Fruit fly (Drosophila melanogaster) whole organism, embryonic: ENCODE measurements around the gene rictor.

Source experiments
- BtbVII ChIP-seq: fragments of 200-800 bp; sonication (Bioruptor generic); optimal IDR thresholded peaks from 3 replicates; lab custom pipeline; 2017; ENCODE audit warnings: missing biosample characterization, mild to moderate bottlenecking, missing genetic modification characterization
- CG10959 ChIP-seq: fragments of 200-800 bp; sonication (Bioruptor generic); IDR thresholded peaks from 2 replicates; pipeline ENCODE4 v1.3.6; 2022; ENCODE audit warnings: missing biosample characterization, missing genetic modification characterization
- CG11723 ChIP-seq: fragments of 200-800 bp; sonication (Bioruptor generic); optimal IDR thresholded peaks from 2 replicates; lab custom pipeline; 2017; ENCODE audit warnings: missing biosample characterization, mild to moderate bottlenecking, missing genetic modification characterization
- CG12659 ChIP-seq: fragments of 200-800 bp; sonication (Bioruptor generic); optimal IDR thresholded peaks from 3 replicates; lab custom pipeline; 2017; ENCODE audit warnings: mild to moderate bottlenecking, missing biosample characterization, missing genetic modification reagents, missing genetic modification characterization
- CG13624 ChIP-seq: fragments of 200-800 bp; sonication (Bioruptor generic); optimal IDR thresholded peaks from 2 replicates; lab custom pipeline; 2016; ENCODE audit warnings: missing biosample characterization, missing genetic modification characterization
- CG1603 ChIP-seq: fragments of 200-800 bp; sonication (Bioruptor generic); optimal IDR thresholded peaks from 2 replicates; lab custom pipeline; 2019; ENCODE audit warnings: missing biosample characterization, mild to moderate bottlenecking, missing genetic modification characterization, moderate library complexity
- CG16779 ChIP-seq: fragments of 200-800 bp; sonication (Bioruptor generic); IDR thresholded peaks from 2 replicates; pipeline ENCODE4 v1.3.6; 2022; ENCODE audit warnings: missing biosample characterization, missing genetic modification characterization
- CG17612 ChIP-seq: fragments of 200-800 bp; sonication (Bioruptor generic); IDR thresholded peaks from 2 replicates; pipeline ENCODE4 v1.3.6; 2022; ENCODE audit warnings: missing biosample characterization, missing genetic modification characterization
- CG31224 ChIP-seq: fragments of 200-800 bp; sonication (Bioruptor generic); IDR thresholded peaks from 2 replicates; pipeline ENCODE4 v1.3.6; 2022; ENCODE audit warnings: missing biosample characterization, missing genetic modification characterization
- CG3407 ChIP-seq: fragments of 200-800 bp; sonication (Bioruptor generic); optimal IDR thresholded peaks from 2 replicates; lab custom pipeline; 2018; ENCODE audit warnings: missing biosample characterization, mild to moderate bottlenecking, missing genetic modification characterization
- CG42726 ChIP-seq: fragments of 200-800 bp; sonication (Bioruptor generic); IDR thresholded peaks from 2 replicates; pipeline ENCODE4 v1.3.6; 2022; ENCODE audit warnings: missing biosample characterization, missing genetic modification characterization; ENCODE audit not compliant: partially characterized antibody
- CG4730 ChIP-seq: fragments of 200-800 bp; sonication (Bioruptor generic); IDR thresholded peaks from 2 replicates; pipeline ENCODE4 v1.3.6; 2022; ENCODE audit warnings: missing biosample characterization, missing genetic modification characterization
- CG4820 ChIP-seq: fragments of 200-800 bp; sonication (Bioruptor generic); optimal IDR thresholded peaks from 3 replicates; lab custom pipeline; 2016; ENCODE audit warnings: missing biosample characterization, missing genetic modification characterization
- CG5245 ChIP-seq: fragments of 200-800 bp; sonication (Bioruptor generic); optimal IDR thresholded peaks from 3 replicates; lab custom pipeline; 2016; ENCODE audit warnings: missing biosample characterization, missing genetic modification characterization
- CG7556 ChIP-seq: fragments of 200-800 bp; sonication (Bioruptor generic); optimal IDR thresholded peaks from 2 replicates; lab custom pipeline; 2017; ENCODE audit warnings: missing biosample characterization, mild to moderate bottlenecking, missing genetic modification characterization
- CG8478 ChIP-seq: fragments of >200 bp; optimal IDR thresholded peaks from 2 replicates; lab custom pipeline; 2018
- CG9609 ChIP-seq: fragments of 200-800 bp; sonication (Bioruptor generic); optimal IDR thresholded peaks from 3 replicates; lab custom pipeline; 2016; ENCODE audit warnings: missing biosample characterization, missing genetic modification characterization
- CG9727 ChIP-seq: fragments of 200-800 bp; sonication (Bioruptor generic); optimal IDR thresholded peaks from 3 replicates; lab custom pipeline; 2017; ENCODE audit warnings: missing biosample characterization, mild to moderate bottlenecking, missing genetic modification characterization
- Camta ChIP-seq: fragments of 200-800 bp; sonication (Bioruptor generic); optimal IDR thresholded peaks from 2 replicates; lab custom pipeline; 2016; ENCODE audit warnings: missing biosample characterization, missing genetic modification characterization
- CoRest ChIP-seq: fragments of 200-800 bp; sonication (Bioruptor generic); optimal IDR thresholded peaks from 3 replicates; lab custom pipeline; 2018; ENCODE audit warnings: missing biosample characterization, mild to moderate bottlenecking, missing genetic modification characterization, moderate library complexity
- Dbx ChIP-seq: fragments of 200-800 bp; sonication (Bioruptor generic); IDR thresholded peaks from 3 replicates; pipeline ENCODE4 v1.3.6; 2022; ENCODE audit warnings: missing biosample characterization, missing genetic modification characterization
- Fer2 ChIP-seq: fragments of 200-800 bp; sonication (Bioruptor generic); optimal IDR thresholded peaks from 2 replicates; lab custom pipeline; 2018; ENCODE audit warnings: missing biosample characterization, mild to moderate bottlenecking, missing genetic modification characterization, moderate library complexity
- HLH54F ChIP-seq: fragments of 200-800 bp; sonication (Bioruptor generic); optimal IDR thresholded peaks from 3 replicates; lab custom pipeline; 2016; ENCODE audit warnings: missing biosample characterization, missing genetic modification characterization
- Hand ChIP-seq: fragments of 200-800 bp; sonication (Bioruptor generic); optimal IDR thresholded peaks from 2 replicates; lab custom pipeline; 2017; ENCODE audit warnings: mild to moderate bottlenecking, missing biosample characterization, missing genetic modification reagents, missing genetic modification characterization
- Hey ChIP-seq: fragments of 200-800 bp; sonication (Bioruptor generic); optimal IDR thresholded peaks from 3 replicates; lab custom pipeline; 2018; ENCODE audit warnings: missing biosample characterization, mild to moderate bottlenecking, missing genetic modification characterization
- Mad ChIP-seq: fragments of 200-800 bp; sonication (Bioruptor generic); optimal IDR thresholded peaks from 2 replicates; lab custom pipeline; 2016; ENCODE audit warnings: missing biosample characterization, missing genetic modification characterization
- NFAT ChIP-seq: fragments of 200-800 bp; sonication (Bioruptor generic); IDR thresholded peaks from 2 replicates; pipeline ENCODE4 v1.3.6; 2022; ENCODE audit warnings: missing biosample characterization, missing genetic modification characterization
- az2 ChIP-seq: fragments of 200-800 bp; sonication (Bioruptor generic); optimal IDR thresholded peaks from 3 replicates; lab custom pipeline; 2016; ENCODE audit warnings: missing biosample characterization, missing genetic modification characterization
- btn ChIP-seq: fragments of 200-800 bp; sonication (Bioruptor generic); optimal IDR thresholded peaks from 2 replicates; lab custom pipeline; 2016; ENCODE audit warnings: missing biosample characterization, missing genetic modification characterization
- corto ChIP-seq: fragments of 200-800 bp; sonication (Bioruptor generic); optimal IDR thresholded peaks from 2 replicates; lab custom pipeline; 2016; ENCODE audit warnings: missing biosample characterization, mild to moderate bottlenecking, missing genetic modification characterization, moderate library complexity
- dati ChIP-seq: fragments of 200-800 bp; sonication (Bioruptor generic); IDR thresholded peaks from 2 replicates; pipeline ENCODE4 v1.3.6; 2022; ENCODE audit warnings: missing biosample characterization, missing genetic modification characterization
- dimm ChIP-seq: fragments of 200-800 bp; sonication (Bioruptor generic); IDR thresholded peaks from 2 replicates; pipeline ENCODE4 v1.3.6; 2022; ENCODE audit warnings: missing biosample characterization, missing genetic modification characterization
- dmrt11E ChIP-seq: fragments of 200-800 bp; sonication (Bioruptor generic); optimal IDR thresholded peaks from 3 replicates; lab custom pipeline; 2018; ENCODE audit warnings: missing biosample characterization, mild to moderate bottlenecking, missing genetic modification characterization, moderate library complexity
- emc ChIP-seq: fragments of 200-800 bp; sonication (Bioruptor generic); optimal IDR thresholded peaks from 2 replicates; lab custom pipeline; 2016; ENCODE audit warnings: missing biosample characterization, missing genetic modification characterization
- fd64A ChIP-seq: fragments of 200-800 bp; sonication (Bioruptor generic); optimal IDR thresholded peaks from 3 replicates; lab custom pipeline; 2018; ENCODE audit warnings: missing biosample characterization, mild to moderate bottlenecking, missing genetic modification characterization
- her ChIP-seq: fragments of 200-800 bp; sonication (Bioruptor generic); optimal IDR thresholded peaks from 2 replicates; lab custom pipeline; 2016; ENCODE audit warnings: missing biosample characterization, missing genetic modification characterization
- ind ChIP-seq: fragments of 200-800 bp; sonication (Bioruptor generic); optimal IDR thresholded peaks from 3 replicates; lab custom pipeline; 2016; ENCODE audit warnings: missing biosample characterization, missing genetic modification characterization
- jigr1 ChIP-seq: fragments of 200-800 bp; sonication (Bioruptor generic); IDR thresholded peaks from 3 replicates; pipeline ENCODE4 v1.3.6; 2022; ENCODE audit warnings: missing biosample characterization, missing genetic modification characterization
- jing ChIP-seq: fragments of 200-800 bp; sonication (Bioruptor generic); optimal IDR thresholded peaks from 2 replicates; lab custom pipeline; 2018; ENCODE audit warnings: missing biosample characterization, mild to moderate bottlenecking, missing genetic modification characterization
- lbe ChIP-seq: fragments of 200-800 bp; sonication (Bioruptor generic); optimal IDR thresholded peaks from 2 replicates; lab custom pipeline; 2016; ENCODE audit warnings: missing biosample characterization, mild to moderate bottlenecking, missing genetic modification characterization
- mirr ChIP-seq: fragments of 200-800 bp; sonication (Bioruptor generic); optimal IDR thresholded peaks from 3 replicates; lab custom pipeline; 2018; ENCODE audit warnings: missing biosample characterization, mild to moderate bottlenecking, missing genetic modification characterization
- oc ChIP-seq: fragments of 200-800 bp; sonication (Bioruptor generic); optimal IDR thresholded peaks from 2 replicates; lab custom pipeline; 2018; ENCODE audit warnings: missing biosample characterization, mild to moderate bottlenecking, missing genetic modification characterization, moderate library complexity
- pfk ChIP-seq: fragments of 200-800 bp; sonication (Bioruptor generic); optimal IDR thresholded peaks from 2 replicates; lab custom pipeline; 2018; ENCODE audit warnings: missing biosample characterization, mild to moderate bottlenecking, missing genetic modification characterization, moderate library complexity
- pita ChIP-seq: fragments of 200-800 bp; sonication (Bioruptor generic); optimal IDR thresholded peaks from 2 replicates; lab custom pipeline; 2017; ENCODE audit warnings: missing biosample characterization, mild to moderate bottlenecking, missing genetic modification characterization
- ro ChIP-seq: fragments of 200-800 bp; sonication (Bioruptor generic); IDR thresholded peaks from 2 replicates; pipeline ENCODE4 v1.3.6; 2022; ENCODE audit warnings: missing biosample characterization, missing genetic modification characterization
- sna ChIP-seq: fragments of 200-800 bp; sonication (Bioruptor generic); IDR thresholded peaks from 2 replicates; pipeline ENCODE4 v1.3.6; 2022; ENCODE audit warnings: missing biosample characterization, missing genetic modification characterization; ENCODE audit not compliant: partially characterized antibody
- sug ChIP-seq: fragments of 200-800 bp; optimal IDR thresholded peaks from 2 replicates; lab custom pipeline; 2019; ENCODE audit warnings: missing biosample characterization, mild to moderate bottlenecking, missing genetic modification characterization, moderate library complexity
- tll ChIP-seq, 2 experiments: fragments of 200-800 bp in 1 of 2; fragments of >200 bp in 1 of 2; sonication (Bioruptor generic) in 1 of 2; optimal IDR thresholded peaks; 2 replicates each; lab custom pipeline; 2017 to 2019; ENCODE audit warnings: missing biosample characterization in 2 of 2, missing genetic modification characterization in 2 of 2, mild to moderate bottlenecking in 1 of 2, moderate library complexity in 1 of 2
- wek ChIP-seq: fragments of 200-800 bp; sonication (Bioruptor generic); optimal IDR thresholded peaks from 3 replicates; lab custom pipeline; 2018; ENCODE audit warnings: missing biosample characterization, mild to moderate bottlenecking, missing genetic modification characterization, moderate library complexity
- zf30C ChIP-seq: fragments of 200-800 bp; sonication (Bioruptor generic); optimal IDR thresholded peaks from 3 replicates; lab custom pipeline; 2018; ENCODE audit warnings: missing biosample characterization, mild to moderate bottlenecking, missing genetic modification characterization

The rictor gene

DNA sequence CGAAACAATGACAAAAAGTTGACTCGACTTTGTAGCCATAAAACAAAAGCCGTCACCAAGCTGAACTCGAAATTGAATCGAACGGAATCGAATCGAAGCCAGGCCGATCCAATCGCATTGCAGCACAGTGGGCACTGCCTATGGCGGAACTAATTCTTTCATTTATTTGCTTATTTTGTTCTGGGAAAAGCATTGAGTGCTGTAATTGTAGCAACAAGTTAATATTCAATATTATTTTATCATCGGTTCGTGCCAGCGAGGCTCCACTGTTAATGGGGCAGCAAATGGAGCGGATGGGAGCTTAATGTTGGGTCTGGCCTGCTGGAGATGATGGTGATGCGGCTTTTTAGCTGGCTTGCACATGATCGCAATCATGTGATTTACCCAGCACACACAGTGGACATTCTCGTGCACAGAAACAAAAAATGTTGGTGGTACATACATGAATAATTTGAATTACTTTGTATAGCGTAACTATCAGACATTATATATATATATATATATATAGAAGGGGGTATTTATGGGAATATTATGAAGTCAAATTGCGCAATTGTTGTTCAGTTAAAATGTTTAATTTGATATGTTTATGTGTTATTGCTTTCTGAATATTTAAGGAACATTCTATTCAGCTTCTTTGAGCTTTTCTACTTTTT is 28.4 kb upstream of the rictor start (continued):
- TF ChIP-seq pita (GFP tag; lab: Kevin White, UChicago) = no peak
- peak; percentile 64 for TF ChIP-seq HLH54F (GFP tag; lab: Kevin White, UChicago)
- peak; percentile 84 for TF ChIP-seq btn (GFP tag; lab: Kevin White, UChicago)
- peak; percentile 84 for TF ChIP-seq fd64A (GFP tag; lab: Kevin White, UChicago)
- TF ChIP-seq dmrt11E = peak; percentile 72
- TF ChIP-seq Camta (GFP tag; lab: Kevin White, UChicago) = peak; percentile 81
- TF ChIP-seq pfk (GFP tag; lab: Kevin White, UChicago) = no peak
- no peak for TF ChIP-seq tll (GFP tag; optimal IDR thresholded peaks at IDR 0.05; lab: Kevin White, UChicago)
- TF ChIP-seq CG12659 (GFP tag; lab: Kevin White, UChicago) = peak; percentile 80
- TF ChIP-seq jing (GFP tag; lab: Kevin White, UChicago) = peak; percentile 88
- peak; percentile 15 for TF ChIP-seq emc (GFP tag; lab: Kevin White, UChicago)
- TF ChIP-seq Fer2 (tag; lab: Kevin White, UChicago) = peak; percentile 69
- TF ChIP-seq CG5245 (GFP tag; lab: Kevin White, UChicago) = peak; percentile 90
- no peak for TF ChIP-seq zf30C (GFP tag; lab: Kevin White, UChicago)
- peak; percentile 95 for TF ChIP-seq oc (tag; lab: Kevin White, UChicago)
- TF ChIP-seq sna = no peak
- TF ChIP-seq CG4730 (GFP tag; lab: Robert Waterston, UW) = peak; percentile 85
- peak; percentile 67; the same call in 2 of the 3 replicates for TF ChIP-seq Dbx
- peak; percentile 96 for TF ChIP-seq CG1603 (tag; lab: Kevin White, UChicago)
- peak; percentile 88 for TF ChIP-seq dati (GFP tag; lab: Robert Waterston, UW)
- peak; percentile 22 for TF ChIP-seq Hand
- peak; percentile 51 for TF ChIP-seq BtbVII (GFP tag; lab: Kevin White, UChicago)
- TF ChIP-seq CG11723 = peak; percentile 84
- TF ChIP-seq CG9609 = peak; percentile 85
- peak; percentile 56 for TF ChIP-seq CG31224 (GFP tag; lab: Robert Waterston, UW)
- peak; percentile 66; the same call in 1 of the 3 replicates for TF ChIP-seq jigr1 (GFP tag; lab: Robert Waterston, UW)
- TF ChIP-seq her (GFP tag; lab: Kevin White, UChicago) = peak; percentile 71
- peak; percentile 83 for TF ChIP-seq CG3407 (GFP tag; lab: Kevin White, UChicago)
- peak; percentile 77 for TF ChIP-seq CG16779 (GFP tag; lab: Robert Waterston, UW)
- TF ChIP-seq corto (GFP tag; lab: Kevin White, UChicago) = peak; percentile 95
- no peak for TF ChIP-seq CG8478 (lab: Kevin White, UChicago)
- peak; percentile 75 for TF ChIP-seq CG13624
- TF ChIP-seq CG10959 (GFP tag; lab: Robert Waterston, UW) = peak; percentile 73
- peak; percentile 8 for TF ChIP-seq Hey
- peak; percentile 69 for TF ChIP-seq CG9727 (GFP tag; lab: Kevin White, UChicago)
- TF ChIP-seq dimm (GFP tag; lab: Robert Waterston, UW) = peak; percentile 81
- TF ChIP-seq CG17612 (GFP tag; lab: Robert Waterston, UW) = peak; percentile 82
- TF ChIP-seq az2 = peak; percentile 90
- peak; percentile 96 for TF ChIP-seq lbe (GFP tag; lab: Kevin White, UChicago)
- peak; percentile 88 for TF ChIP-seq CG4820 (GFP tag; lab: Kevin White, UChicago)
- peak; percentile 79 for TF ChIP-seq NFAT (GFP tag; lab: Robert Waterston, UW)
- TF ChIP-seq ind (GFP tag; lab: Kevin White, UChicago) = peak; percentile 90
- peak; percentile 82 for TF ChIP-seq wek (GFP tag; lab: Kevin White, UChicago)
- peak; percentile 76 for TF ChIP-seq ro (GFP tag; lab: Robert Waterston, UW)
- peak; percentile 75 for TF ChIP-seq CG7556
- peak; percentile 72 for TF ChIP-seq sug (tag; lab: Kevin White, UChicago)
- TF ChIP-seq CG42726 (GFP tag; lab: Robert Waterston, UW) = no peak
- TF ChIP-seq CoRest (tag; lab: Kevin White, UChicago) = peak; percentile 87
- peak; percentile 83 for TF ChIP-seq Mad (GFP tag; lab: Kevin White, UChicago)
- TF ChIP-seq mirr (GFP tag; lab: Kevin White, UChicago) = peak; percentile 55
